Fruit fly (Drosophila melanogaster): ENCODE measurements around the gene CG17122.

CG17122 gene

dm6 chr3L:20226153-20226552 lies 49.0 kb downstream of the CG17122 start (continued):
- TF ChIP-seq CG13296 (GFP tag; optimal IDR thresholded peaks at IDR 0.05): no peak
- no peak for TF ChIP-seq CG18262 (tag; optimal IDR thresholded peaks at IDR 0.05)
- TF ChIP-seq CG12744 (GFP tag; optimal IDR thresholded peaks at IDR 0.05): no peak
- no peak for TF ChIP-seq CG12071 (GFP tag; optimal IDR thresholded peaks at IDR 0.05)
- no peak for TF ChIP-seq D (optimal IDR thresholded peaks at IDR 0.05)
- no peak for TF ChIP-seq D (GFP tag; optimal IDR thresholded peaks at IDR 0.05)
- peak; percentile 54 for TF ChIP-seq CG13287 (GFP tag; IDR thresholded peaks at IDR 0.05; ENCODE audit: partially characterized antibody)
- TF ChIP-seq Gug (GFP tag; IDR thresholded peaks at IDR 0.05): no peak
- TF ChIP-seq chm (GFP tag; IDR thresholded peaks at IDR 0.05): no peak
- TF ChIP-seq ac (GFP tag; optimal IDR thresholded peaks at IDR 0.05): no peak
- TF ChIP-seq CG3407 (GFP tag; optimal IDR thresholded peaks at IDR 0.05): no peak
- no peak for TF ChIP-seq CG12769 (tag; optimal IDR thresholded peaks at IDR 0.05)
- no peak for TF ChIP-seq CG17359 (tag; optimal IDR thresholded peaks at IDR 0.05)
- no peak for TF ChIP-seq tap (tag; optimal IDR thresholded peaks at IDR 0.05)
- no peak for TF ChIP-seq nau (GFP tag; optimal IDR thresholded peaks at IDR 0.05)
- no peak for TF ChIP-seq ind (GFP tag; optimal IDR thresholded peaks at IDR 0.05)
- no peak for TF ChIP-seq pho (GFP tag; optimal IDR thresholded peaks at IDR 0.05)
- peak; percentile 72 for TF ChIP-seq Dp (GFP tag; optimal IDR thresholded peaks at IDR 0.05)
- TF ChIP-seq wdn (GFP tag; IDR thresholded peaks at IDR 0.05): no peak
- TF ChIP-seq ssp (GFP tag; IDR thresholded peaks at IDR 0.05): no peak
- no peak for TF ChIP-seq Doc2 (GFP tag; IDR thresholded peaks at IDR 0.05)
- no peak for TF ChIP-seq CG7987 (GFP tag; optimal IDR thresholded peaks at IDR 0.05)
- TF ChIP-seq CG34422 (GFP tag; IDR thresholded peaks at IDR 0.05): no peak; the same call in 2 of the 3 replicates
- peak; percentile 53; the same call in 1 of the 2 replicates for TF ChIP-seq unc-4 (GFP tag; IDR thresholded peaks at IDR 0.05; ENCODE audit: partially characterized antibody)
- TF ChIP-seq cg (GFP tag; optimal IDR thresholded peaks at IDR 0.05): no peak
- TF ChIP-seq hth (optimal IDR thresholded peaks at IDR 0.05): no peak
- no peak for TF ChIP-seq fu2 (GFP tag; optimal IDR thresholded peaks at IDR 0.05)
- no peak for TF ChIP-seq CG12942 (GFP tag; optimal IDR thresholded peaks at IDR 0.05)
- no peak for TF ChIP-seq CG10959 (GFP tag; IDR thresholded peaks at IDR 0.05)
- TF ChIP-seq dan (GFP tag; IDR thresholded peaks at IDR 0.05): no peak
- no peak for TF ChIP-seq NFAT (GFP tag; IDR thresholded peaks at IDR 0.05)
- TF ChIP-seq pan (optimal IDR thresholded peaks at IDR 0.05): no peak
- no peak for TF ChIP-seq pan (GFP tag; optimal IDR thresholded peaks at IDR 0.05 in 1 of 2, IDR thresholded peaks at IDR 0.05 in 1 of 2)
- no peak for TF ChIP-seq CG6272 (GFP tag; IDR thresholded peaks at IDR 0.05)
- TF ChIP-seq D19A (tag; optimal IDR thresholded peaks at IDR 0.05): no peak
- TF ChIP-seq ab (GFP tag; optimal IDR thresholded peaks at IDR 0.05): no peak
- TF ChIP-seq CG10267 (tag; optimal IDR thresholded peaks at IDR 0.05): peak; percentile 21
- TF ChIP-seq CG15696 (tag; optimal IDR thresholded peaks at IDR 0.05): no peak
- TF ChIP-seq CG13624 (GFP tag; optimal IDR thresholded peaks at IDR 0.05): peak; percentile 19
- TF ChIP-seq Nf-YC (tag; optimal IDR thresholded peaks at IDR 0.05): no peak
- no peak for TF ChIP-seq sr (GFP tag; IDR thresholded peaks at IDR 0.05)
- no peak for TF ChIP-seq jing (GFP tag; optimal IDR thresholded peaks at IDR 0.05)
- TF ChIP-seq Tbp (GFP tag; optimal IDR thresholded peaks at IDR 0.05): no peak
- TF ChIP-seq sc (optimal IDR thresholded peaks at IDR 0.05): no peak
- TF ChIP-seq sc (GFP tag; optimal IDR thresholded peaks at IDR 0.05): no peak
- peak; percentile 41 for TF ChIP-seq phol (tag; optimal IDR thresholded peaks at IDR 0.05)
- TF ChIP-seq dati (GFP tag; IDR thresholded peaks at IDR 0.05): no peak
- no peak for TF ChIP-seq chinmo (GFP tag; IDR thresholded peaks at IDR 0.05; ENCODE audit: partially characterized antibody)
- TF ChIP-seq CG1832 (GFP tag; optimal IDR thresholded peaks at IDR 0.05): no peak
- TF ChIP-seq sisA (GFP tag; IDR thresholded peaks at IDR 0.05): no peak
- TF ChIP-seq Pdp1 (GFP tag; optimal IDR thresholded peaks at IDR 0.05): no peak
- TF ChIP-seq H15 (GFP tag; IDR thresholded peaks at IDR 0.05): no peak
- no peak for TF ChIP-seq C15 (GFP tag; IDR thresholded peaks at IDR 0.05)

All from whole organism, embryonic.